Worm (Caenorhabditis elegans): ENCODE measurements around the gene Y48E1B.17.

The Y48E1B.17 gene

ce11 chrII:13540956-13541355 lies at the start of gene Y48E1B.17, which contains the start of gene noa-1:
Gene Y48E1B.17 (minus strand): TSS chrII:13541084.
Gene noa-1 (minus strand): TSS chrII:13541056.
- TF ChIP-seq elt-3 (tag; optimal IDR thresholded peaks at IDR 0.05) (no peak), nhr-237 (tag; optimal IDR thresholded peaks at IDR 0.05) (no peak), mdl-1 (tag; optimal IDR thresholded peaks at IDR 0.05) (no peak), nhr-77 (tag; optimal IDR thresholded peaks at IDR 0.05) (no peak)

ce11 chrII:13590461-13590860 lies 49.6 kb upstream of the Y48E1B.17 start, which contains the start of gene clec-145:
Gene clec-145 (minus strand): TSS chrII:13590561.
- TF ChIP-seq lsy-2 (tag; optimal IDR thresholded peaks at IDR 0.05) (no peak), unc-55 (GFP tag; optimal IDR thresholded peaks at IDR 0.05) (no peak)

ce11 chrII:13585655-13586170 lies 44.8 kb upstream of the Y48E1B.17 start, which contains the start of gene Y48E1B.8:
Gene Y48E1B.8 (plus strand): TSS chrII:13585705.
- TF ChIP-seq elt-1 (tag; optimal IDR thresholded peaks at IDR 0.05) (no peak), nhr-11 (tag; optimal IDR thresholded peaks at IDR 0.05) (no peak), mdl-1 (tag; optimal IDR thresholded peaks at IDR 0.05) (no peak), lin-11 (tag; optimal IDR thresholded peaks at IDR 0.05) (no peak), nhr-129 (tag; optimal IDR thresholded peaks at IDR 0.05) (no peak), lsy-2 (tag; optimal IDR thresholded peaks at IDR 0.05) (no peak), zag-1 (tag; optimal IDR thresholded peaks at IDR 0.05) (no peak), nhr-21 (tag; optimal IDR thresholded peaks at IDR 0.05) (no peak)

ce11 chrII:13575018-13575948 lies 34.4 kb upstream of the Y48E1B.17 start, which contains the start of the genes mrpl-37 and lin-38:
Gene mrpl-37 (minus strand): TSS chrII:13575068.
Gene lin-38 (plus strand): TSS chrII:13575925.
- no peak for TF ChIP-seq ceh-82 (tag; optimal IDR thresholded peaks at IDR 0.05)
- TF ChIP-seq nhr-237 (tag; optimal IDR thresholded peaks at IDR 0.05), result no peak
- peak; percentile 62 for TF ChIP-seq gmeb-1 (tag; optimal IDR thresholded peaks at IDR 0.05)
- TF ChIP-seq elt-3 (tag; optimal IDR thresholded peaks at IDR 0.05), result no peak
- no peak for TF ChIP-seq Y55F3AM.14 (GFP tag; optimal IDR thresholded peaks at IDR 0.05)
- TF ChIP-seq nhr-23 (tag; optimal IDR thresholded peaks at IDR 0.05), result no peak
- TF ChIP-seq elt-1 (tag; optimal IDR thresholded peaks at IDR 0.05), result no peak
- TF ChIP-seq lsy-2 (tag; optimal IDR thresholded peaks at IDR 0.05), result peak; percentile 30 to 79
- TF ChIP-seq nhr-6 (tag; optimal IDR thresholded peaks at IDR 0.05), result no peak
- TF ChIP-seq ama-1 (optimal IDR thresholded peaks at IDR 0.05), result no peak
- peak; percentile 52 for TF ChIP-seq F13H6.1 (tag; optimal IDR thresholded peaks at IDR 0.05)
- no peak for TF ChIP-seq R02D3.7 (tag; optimal IDR thresholded peaks at IDR 0.05)
- TF ChIP-seq mdl-1 (tag; optimal IDR thresholded peaks at IDR 0.05), result no peak
- TF ChIP-seq lin-13 (GFP tag; optimal IDR thresholded peaks at IDR 0.05), result peak; percentile 94
- no peak for TF ChIP-seq blmp-1 (tag; optimal IDR thresholded peaks at IDR 0.05; ENCODE audit: insufficient read depth)
- peak; percentile 22 for TF ChIP-seq fos-1 (tag; optimal IDR thresholded peaks at IDR 0.05)
- no peak for TF ChIP-seq unc-39 (tag; optimal IDR thresholded peaks at IDR 0.05)
- peak; percentile 96 for TF ChIP-seq unc-55 (GFP tag; optimal IDR thresholded peaks at IDR 0.05)
- peak; percentile 22 for TF ChIP-seq sem-4 (tag; optimal IDR thresholded peaks at IDR 0.05)
- no peak for TF ChIP-seq unc-62 (GFP tag; optimal IDR thresholded peaks at IDR 0.05)
- TF ChIP-seq crh-2 (tag; optimal IDR thresholded peaks at IDR 0.05), result peak; percentile 68
- TF ChIP-seq ztf-11 (tag; optimal IDR thresholded peaks at IDR 0.05), result no peak
- peak; percentile 7 for TF ChIP-seq mab-5 (tag; optimal IDR thresholded peaks at IDR 0.05)
- TF ChIP-seq aly-2 (tag; optimal IDR thresholded peaks at IDR 0.05), result no peak
- TF ChIP-seq egl-27 (tag; optimal IDR thresholded peaks at IDR 0.05), result no peak
- TF ChIP-seq nhr-25 (tag; optimal IDR thresholded peaks at IDR 0.05), result no peak
- peak; percentile 31 for TF ChIP-seq ceh-16 (tag; optimal IDR thresholded peaks at IDR 0.05)
- no peak for TF ChIP-seq nhr-77 (tag; optimal IDR thresholded peaks at IDR 0.05)
- peak; percentile 79 for TF ChIP-seq nhr-129 (tag; optimal IDR thresholded peaks at IDR 0.05)
- peak; percentile 66 for TF ChIP-seq snpc-4 (tag; optimal IDR thresholded peaks at IDR 0.05)
- no peak for TF ChIP-seq ztf-1 (GFP tag; conservative IDR thresholded peaks at IDR 0.05)
- no peak for TF ChIP-seq ZK546.5 (tag; optimal IDR thresholded peaks at IDR 0.05)
- TF ChIP-seq C34F6.9 (tag; optimal IDR thresholded peaks at IDR 0.05), result peak; percentile 65
- peak; percentile 69 for TF ChIP-seq lin-11 (tag; optimal IDR thresholded peaks at IDR 0.05)
